Worm (Caenorhabditis elegans) whole organism, L4 larva: ENCODE data around the gene clec-224.

Source experiments
- ama-1 ChIP-seq: fragments of 150-350 bp; optimal IDR thresholded peaks from 2 replicates; lab custom pipeline; 2014; ENCODE audit warnings: inconsistent platforms, mixed read lengths
- daf-8 ChIP-seq: fragments of 200-800 bp; sonication (Bioruptor generic); IDR thresholded peaks from 2 replicates; pipeline ENCODE4 v1.3.6; 2022; ENCODE audit warnings: missing genetic modification characterization, missing compliant biosample characterization
- fos-1 ChIP-seq: fragments of 150-350 bp; optimal IDR thresholded peaks from 2 replicates; lab custom pipeline; 2014; ENCODE audit warnings: missing biosample characterization, missing genetic modification characterization
- gei-8 ChIP-seq: fragments of 200-800 bp; sonication (Bioruptor generic); optimal IDR thresholded peaks from 2 replicates; lab custom pipeline; 2018; ENCODE audit warnings: mild to moderate bottlenecking, missing genetic modification characterization, missing compliant biosample characterization
- hlh-11 ChIP-seq: fragments of 200-800 bp; sonication (Bioruptor generic); optimal IDR thresholded peaks from 2 replicates; lab custom pipeline; 2018; ENCODE audit warnings: mild to moderate bottlenecking, missing genetic modification characterization, missing compliant biosample characterization
- lin-15B ChIP-seq: fragments of 150-350 bp; sonication (generic microtip); optimal IDR thresholded peaks from 3 replicates; lab custom pipeline; 2014; ENCODE audit warnings: missing biosample characterization, missing genetic modification characterization
- snpc-4 ChIP-seq: fragments of 150-350 bp; optimal IDR thresholded peaks from 2 replicates; lab custom pipeline; 2014; ENCODE audit warnings: missing biosample characterization, missing genetic modification characterization
- unc-39 ChIP-seq: sonication (generic microtip); optimal IDR thresholded peaks from 2 replicates; lab custom pipeline; 2017; ENCODE audit warnings: missing biosample characterization, missing genetic modification characterization
- unc-62 ChIP-seq, 3 experiments: fragments of 150-350 bp in 1 of 3; sonication (generic microtip); optimal IDR thresholded peaks in 2 of 3; peaks in 1 of 3; 1 replicate in 1 of 3; 2 replicates in 2 of 3; lab custom pipeline; 2014 to 2017; ENCODE audit warnings: missing biosample characterization in 3 of 3, missing genetic modification characterization in 3 of 3, missing genetic modification reagents in 3 of 3, missing genotype in 1 of 3

DNA sequence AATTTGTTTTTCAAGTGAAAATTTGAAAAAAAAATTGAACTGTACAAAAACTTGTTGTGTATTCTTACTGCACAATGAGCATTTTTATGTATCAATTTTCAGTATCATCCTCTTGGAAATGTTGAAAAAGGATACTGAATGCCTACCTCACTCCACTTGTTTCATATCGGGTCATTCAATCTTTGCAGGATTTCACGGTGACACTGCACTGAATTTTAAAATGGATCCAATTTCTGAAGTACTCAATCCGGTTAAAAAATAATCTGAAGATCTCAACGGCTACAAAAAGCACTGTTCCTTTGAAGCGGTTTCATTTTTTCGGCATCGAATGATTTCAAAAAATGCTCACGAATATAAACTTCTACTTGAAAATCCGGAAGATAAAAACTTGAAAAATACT is 41.3 kb downstream of the clec-224 start:
- no peak for TF ChIP-seq hlh-11
- TF ChIP-seq daf-8 = no peak
- TF ChIP-seq unc-62 (GFP tag; optimal IDR thresholded peaks at IDR 0.05 in 1 of 2; lab: Kevin White, UChicago) = no peak
- TF ChIP-seq unc-62 (tag; optimal IDR thresholded peaks at IDR 0.05; lab: Kevin White, UChicago) = no peak
- no peak for TF ChIP-seq gei-8 (GFP tag; lab: Kevin White, UChicago)
- no peak for TF ChIP-seq lin-15B (tag; lab: Kevin White, UChicago)
- no peak for TF ChIP-seq ama-1 (lab: Kevin White, UChicago)
- TF ChIP-seq fos-1 = no peak
- no peak for TF ChIP-seq unc-39 (tag; lab: Kevin White, UChicago)
- no peak for TF ChIP-seq snpc-4
